Fruit fly (Drosophila melanogaster) whole organism, wandering third instar larva: ENCODE results near the gene CG43391.

Experiments
- Abd-B ChIP-seq: fragments of >200 bp; optimal IDR thresholded peaks from 2 replicates; lab custom pipeline; 2017; ENCODE audit warnings: missing biosample characterization, missing genetic modification characterization
- Dfd ChIP-seq: fragments of >200 bp; optimal IDR thresholded peaks from 2 replicates; lab custom pipeline; 2017; ENCODE audit warnings: missing biosample characterization, missing genetic modification characterization
- Dif ChIP-seq: fragments of 200-275, 200-300 bp; sonication (Bioruptor generic); optimal IDR thresholded peaks from 2 replicates; lab custom pipeline; 2018; ENCODE audit warnings: missing biosample characterization, missing genetic modification characterization; ENCODE audit not compliant: partially characterized antibody
- HLH106 ChIP-seq: fragments of 200-800 bp; optimal IDR thresholded peaks from 3 replicates; lab custom pipeline; 2019; ENCODE audit warnings: missing biosample characterization, mild to moderate bottlenecking, missing genetic modification characterization, moderate library complexity
- Hnf4 ChIP-seq: fragments of 200-800 bp; sonication (Bioruptor generic); optimal IDR thresholded peaks from 2 replicates; lab custom pipeline; 2016; ENCODE audit warnings: missing biosample characterization, mild to moderate bottlenecking, missing genetic modification characterization
- Myc ChIP-seq: fragments of >200 bp; optimal IDR thresholded peaks from 2 replicates; lab custom pipeline; 2017
- OdsH ChIP-seq: fragments of 200-800 bp; sonication (Bioruptor generic); optimal IDR thresholded peaks from 2 replicates; lab custom pipeline; 2016; ENCODE audit warnings: missing biosample characterization, mild to moderate bottlenecking, missing genetic modification characterization
- brk ChIP-seq: fragments of 200-800 bp; sonication (Bioruptor generic); optimal IDR thresholded peaks from 2 replicates; lab custom pipeline; 2016; ENCODE audit warnings: missing biosample characterization, mild to moderate bottlenecking, missing genetic modification characterization
- lola ChIP-seq: fragments of >200 bp; optimal IDR thresholded peaks from 2 replicates; lab custom pipeline; 2017; ENCODE audit warnings: missing biosample characterization, missing genetic modification characterization
- psq ChIP-seq: fragments of 200-800 bp; sonication (Bioruptor generic); optimal IDR thresholded peaks from 3 replicates; lab custom pipeline; 2017; ENCODE audit warnings: missing biosample characterization, mild to moderate bottlenecking, missing genetic modification characterization, moderate library complexity
- usp ChIP-seq: fragments of >200 bp; optimal IDR thresholded peaks from 2 replicates; lab custom pipeline; 2017; ENCODE audit warnings: missing biosample characterization, missing genetic modification characterization

- TF ChIP-seq Dif (GFP tag; lab: Kevin White, UChicago) (no peak), psq (GFP tag; lab: Kevin White, UChicago) (no peak), OdsH (GFP tag; lab: Kevin White, UChicago) (no peak), Hnf4 (no peak), Abd-B (GFP tag; lab: Kevin White, UChicago) (no peak), Myc (no peak), usp (GFP tag; lab: Kevin White, UChicago) (no peak), HLH106 (tag; lab: Kevin White, UChicago) (no peak), lola (GFP tag; lab: Kevin White, UChicago) (no peak), brk (GFP tag; lab: Kevin White, UChicago) (no peak), Dfd (GFP tag; lab: Kevin White, UChicago) (no peak)
Measured at dm6 chr3L:11536767-11537419, 43.9 kb downstream of the CG43391 start.
